Worm (Caenorhabditis elegans) whole organism, L4 larva: ENCODE data around the gene C55C3.73.
A peak's percentile ranks its signal among the peaks of the same experiment; 100 is the strongest.

Source experiments
- F44E2.7 ChIP-seq: fragments of 200-800 bp; sonication (Bioruptor generic); IDR thresholded peaks from 2 replicates; pipeline ENCODE4 v2.1.2; 2022; ENCODE audit warnings: missing genetic modification characterization, missing compliant biosample characterization
- T20F7.1 ChIP-seq: fragments of 200-800 bp; sonication (Bioruptor generic); optimal IDR thresholded peaks from 2 replicates; lab custom pipeline; 2018; ENCODE audit warnings: mild to moderate bottlenecking, missing genetic modification characterization, missing compliant biosample characterization
- Y48G9A.11 ChIP-seq: fragments of 200-800 bp; sonication (Bioruptor generic); IDR thresholded peaks from 2 replicates; pipeline ENCODE4 v1.3.6; 2022; ENCODE audit warnings: missing genetic modification reagents, missing genetic modification characterization, missing compliant biosample characterization
- Y5F2A.4 ChIP-seq: fragments of 200-800 bp; sonication (Bioruptor generic); optimal IDR thresholded peaks from 2 replicates; lab custom pipeline; 2018; ENCODE audit warnings: mild to moderate bottlenecking, missing genetic modification characterization, missing compliant biosample characterization
- ZK546.5 ChIP-seq, 2 experiments: sonication (generic microtip); optimal IDR thresholded peaks; 2 replicates each; lab custom pipeline; 2017; ENCODE audit warnings: missing biosample characterization in 2 of 2, missing genetic modification characterization in 2 of 2
- aha-1 ChIP-seq: fragments of 150-350 bp; peaks from one replicate; lab custom pipeline; 2014; ENCODE audit warnings: missing biosample characterization, missing genetic modification characterization
- arid-1 ChIP-seq: fragments of 200-800 bp; sonication (Bioruptor generic); conservative IDR thresholded peaks from 2 replicates; pipeline ENCODE4 v1.3.6; 2022; ENCODE audit warnings: missing genetic modification reagents, missing genetic modification characterization, missing compliant biosample characterization
- attf-4 ChIP-seq: sonication (generic microtip); optimal IDR thresholded peaks from 3 replicates; lab custom pipeline; 2017; ENCODE audit warnings: missing biosample characterization, missing genetic modification characterization
- ceh-20 ChIP-seq: fragments of 200-800 bp; sonication (Bioruptor generic); IDR thresholded peaks from 2 replicates; pipeline ENCODE4 v1.3.6; 2022; ENCODE audit warnings: missing genetic modification reagents, missing genetic modification characterization, missing compliant biosample characterization
- ceh-28 ChIP-seq: fragments of 150-350 bp; optimal IDR thresholded peaks from 2 replicates; lab custom pipeline; 2014; ENCODE audit warnings: missing biosample characterization, missing genetic modification reagents, missing genetic modification characterization
- ceh-62 ChIP-seq: sonication (generic microtip); optimal IDR thresholded peaks from 2 replicates; lab custom pipeline; 2017; ENCODE audit warnings: missing biosample characterization, missing genetic modification characterization
- ceh-82 ChIP-seq: sonication (generic microtip); optimal IDR thresholded peaks from 2 replicates; lab custom pipeline; 2017; ENCODE audit warnings: missing biosample characterization, missing genetic modification characterization
- cey-2 ChIP-seq: sonication (generic microtip); optimal IDR thresholded peaks from 3 replicates; lab custom pipeline; 2017; ENCODE audit warnings: missing genetic modification characterization, mild to moderate bottlenecking, missing compliant biosample characterization, antibody characterized with exemption, borderline replicate concordance; ENCODE audit not compliant: insufficient read depth
- dmd-6 ChIP-seq: fragments of 200-800 bp; sonication (Bioruptor generic); IDR thresholded peaks from 2 replicates; pipeline ENCODE4 v1.3.6; 2022; ENCODE audit warnings: missing genetic modification reagents, missing genetic modification characterization, missing compliant biosample characterization
- dmd-8 ChIP-seq: fragments of 200-800 bp; sonication (Bioruptor generic); IDR thresholded peaks from 2 replicates; pipeline ENCODE4 v1.3.6; 2022; ENCODE audit warnings: missing genetic modification characterization, missing compliant biosample characterization
- dve-1 ChIP-seq: sonication (generic microtip); optimal IDR thresholded peaks from 2 replicates; lab custom pipeline; 2017; ENCODE audit warnings: antibody characterized with exemption, mild to moderate bottlenecking, missing genetic modification characterization, missing compliant biosample characterization; ENCODE audit not compliant: insufficient read depth
- egl-43 ChIP-seq: fragments of 200-800 bp; sonication (Bioruptor generic); IDR thresholded peaks from 2 replicates; pipeline ENCODE4 v1.3.6; 2022; ENCODE audit warnings: missing genetic modification reagents, missing genetic modification characterization, missing compliant biosample characterization
- fkh-10 ChIP-seq: fragments of 150-350 bp; optimal IDR thresholded peaks from 2 replicates; lab custom pipeline; 2014; ENCODE audit warnings: missing biosample characterization, missing genetic modification reagents, missing genetic modification characterization
- fos-1 ChIP-seq: fragments of 150-350 bp; optimal IDR thresholded peaks from 2 replicates; lab custom pipeline; 2014; ENCODE audit warnings: missing biosample characterization, missing genetic modification characterization
- gei-8 ChIP-seq: fragments of 200-800 bp; sonication (Bioruptor generic); optimal IDR thresholded peaks from 2 replicates; lab custom pipeline; 2018; ENCODE audit warnings: mild to moderate bottlenecking, missing genetic modification characterization, missing compliant biosample characterization
- hlh-30 ChIP-seq: sonication (generic microtip); optimal IDR thresholded peaks from 2 replicates; lab custom pipeline; 2017; ENCODE audit warnings: antibody characterized with exemption, mild to moderate bottlenecking, missing genetic modification characterization, missing compliant biosample characterization; ENCODE audit not compliant: insufficient read depth
- hmg-1.1 ChIP-seq: fragments of 200-800 bp; sonication (Bioruptor generic); IDR thresholded peaks from 2 replicates; pipeline ENCODE4 v1.3.6; 2022; ENCODE audit warnings: missing genetic modification reagents, missing genetic modification characterization, missing compliant biosample characterization
- lim-7 ChIP-seq: fragments of 200-800 bp; sonication (Bioruptor generic); IDR thresholded peaks from 2 replicates; pipeline ENCODE4 v1.3.6; 2022; ENCODE audit warnings: missing genetic modification characterization, missing compliant biosample characterization
- lin-1 ChIP-seq: fragments of 200-800 bp; sonication (Bioruptor generic); IDR thresholded peaks from 2 replicates; pipeline ENCODE4 v1.3.6; 2022; ENCODE audit warnings: missing genetic modification reagents, missing genetic modification characterization, missing compliant biosample characterization
- lin-15B ChIP-seq: fragments of 150-350 bp; sonication (generic microtip); optimal IDR thresholded peaks from 3 replicates; lab custom pipeline; 2014; ENCODE audit warnings: missing biosample characterization, missing genetic modification characterization
- lin-38 ChIP-seq: fragments of 200-800 bp; sonication (Bioruptor generic); IDR thresholded peaks from 2 replicates; pipeline ENCODE4 v1.3.6; 2022; ENCODE audit warnings: missing genetic modification reagents, missing genetic modification characterization, missing compliant biosample characterization
- mdt-29 ChIP-seq: fragments of 200-800 bp; sonication (Bioruptor generic); IDR thresholded peaks from 2 replicates; pipeline ENCODE4 v1.3.6; 2022; ENCODE audit warnings: missing genetic modification reagents, missing genetic modification characterization, missing compliant biosample characterization
- mes-2 ChIP-seq: sonication (generic microtip); optimal IDR thresholded peaks from 2 replicates; lab custom pipeline; 2016; ENCODE audit warnings: missing genotype, mild to moderate bottlenecking, missing genetic modification characterization, missing compliant biosample characterization; ENCODE audit not compliant: poor library complexity, severe bottlenecking
- nhr-10 ChIP-seq: fragments of 150-350 bp; optimal IDR thresholded peaks from 2 replicates; lab custom pipeline; 2014; ENCODE audit warnings: missing biosample characterization, missing genetic modification characterization
- nhr-25 ChIP-seq: sonication (generic microtip); optimal IDR thresholded peaks from 2 replicates; lab custom pipeline; 2017; ENCODE audit warnings: missing genetic modification characterization, mild to moderate bottlenecking, missing compliant biosample characterization, antibody characterized with exemption, moderate library complexity, borderline replicate concordance; ENCODE audit not compliant: insufficient read depth
- nhr-28 ChIP-seq: fragments of 150-350 bp; optimal IDR thresholded peaks from 2 replicates; lab custom pipeline; 2014; ENCODE audit warnings: missing biosample characterization, missing genetic modification characterization
- nhr-41 ChIP-seq: fragments of 200-800 bp; sonication (Bioruptor generic); IDR thresholded peaks from 2 replicates; pipeline ENCODE4 v1.3.6; 2022; ENCODE audit warnings: missing genetic modification reagents, missing genetic modification characterization, missing compliant biosample characterization
- nhr-6 ChIP-seq: fragments of 150-350 bp; optimal IDR thresholded peaks from 2 replicates; lab custom pipeline; 2014; ENCODE audit warnings: missing biosample characterization, missing genetic modification characterization
- pha-4 ChIP-seq, 2 experiments: fragments of 150-350 bp in 1 of 2; fragments of 200-800 bp in 1 of 2; sonication (Bioruptor generic) in 1 of 2; IDR thresholded peaks in 1 of 2; optimal IDR thresholded peaks in 1 of 2; 2 replicates each; pipeline versions ENCODE4 v1.3.6 to Lab custom; 2014 to 2022; ENCODE audit warnings: missing genetic modification characterization in 2 of 2, missing genetic modification reagents in 2 of 2, missing biosample characterization in 1 of 2, missing compliant biosample characterization in 1 of 2
- rbr-2 ChIP-seq: sonication (generic microtip); optimal IDR thresholded peaks from 2 replicates; lab custom pipeline; 2016; ENCODE audit warnings: missing genotype, missing genetic modification characterization, missing compliant biosample characterization
- saeg-2 ChIP-seq: fragments of 200-800 bp; sonication (Bioruptor generic); IDR thresholded peaks from 2 replicates; pipeline ENCODE4 v1.3.6; 2022; ENCODE audit warnings: missing genetic modification reagents, missing genetic modification characterization, missing compliant biosample characterization
- sdz-12 ChIP-seq: fragments of 200-800 bp; sonication (Bioruptor generic); optimal IDR thresholded peaks from 2 replicates; lab custom pipeline; 2018; ENCODE audit warnings: mild to moderate bottlenecking, missing genetic modification characterization, missing compliant biosample characterization
- set-16 ChIP-seq: fragments of 200-800 bp; sonication (Bioruptor generic); IDR thresholded peaks from 2 replicates; pipeline ENCODE4 v1.3.6; 2022; ENCODE audit warnings: missing genetic modification reagents, missing genetic modification characterization, missing compliant biosample characterization
- skn-1 ChIP-seq: fragments of 150-350 bp; optimal IDR thresholded peaks from 2 replicates; lab custom pipeline; 2014; ENCODE audit warnings: missing biosample characterization, missing genetic modification characterization
- snpc-1.2 ChIP-seq: fragments of 200-800 bp; sonication (Bioruptor generic); IDR thresholded peaks from 2 replicates; pipeline ENCODE4 v1.3.6; 2022; ENCODE audit warnings: missing genetic modification reagents, missing genetic modification characterization, missing compliant biosample characterization
- snpc-4 ChIP-seq: fragments of 150-350 bp; optimal IDR thresholded peaks from 2 replicates; lab custom pipeline; 2014; ENCODE audit warnings: missing biosample characterization, missing genetic modification characterization
- spr-1 ChIP-seq: sonication (generic microtip); optimal IDR thresholded peaks from 2 replicates; lab custom pipeline; 2016; ENCODE audit warnings: mild to moderate bottlenecking, missing genetic modification characterization, missing compliant biosample characterization
- tra-1 ChIP-seq: fragments of 200-800 bp; sonication (Bioruptor generic); IDR thresholded peaks from 2 replicates; pipeline ENCODE4 v1.3.6; 2022; ENCODE audit warnings: missing genetic modification reagents, missing genetic modification characterization, missing compliant biosample characterization
- unc-130 ChIP-seq: sonication (generic microtip); optimal IDR thresholded peaks from 2 replicates; lab custom pipeline; 2016; ENCODE audit warnings: missing genetic modification reagents, missing genetic modification characterization, missing compliant biosample characterization
- unc-39 ChIP-seq: sonication (generic microtip); optimal IDR thresholded peaks from 2 replicates; lab custom pipeline; 2017; ENCODE audit warnings: missing biosample characterization, missing genetic modification characterization
- unc-62 ChIP-seq, 3 experiments: fragments of 150-350 bp in 1 of 3; sonication (generic microtip); optimal IDR thresholded peaks in 2 of 3; peaks in 1 of 3; 1 replicate in 1 of 3; 2 replicates in 2 of 3; lab custom pipeline; 2014 to 2017; ENCODE audit warnings: missing biosample characterization in 3 of 3, missing genetic modification characterization in 3 of 3, missing genetic modification reagents in 3 of 3, missing genotype in 1 of 3
- vab-7 ChIP-seq: fragments of 200-800 bp; sonication (Bioruptor generic); IDR thresholded peaks from 2 replicates; pipeline ENCODE4 v1.3.6; 2022; ENCODE audit warnings: missing genetic modification reagents, missing genetic modification characterization, missing compliant biosample characterization
- zag-1 ChIP-seq: fragments of 150-350 bp; optimal IDR thresholded peaks from 2 replicates; lab custom pipeline; 2014; ENCODE audit warnings: missing biosample characterization, missing genetic modification characterization
- zfp-2 ChIP-seq: sonication (generic microtip); optimal IDR thresholded peaks from 2 replicates; lab custom pipeline; 2016; ENCODE audit warnings: mild to moderate bottlenecking, missing genetic modification characterization, missing compliant biosample characterization

Gene C55C3.73

ce11 chrIV:5659461-5659860, 43.8 kb downstream of the C55C3.73 start (continued):
- TF ChIP-seq hlh-30 (tag; lab: Kevin White, UChicago) (peak; percentile 10), lin-38 (no peak), F44E2.7 (GFP tag; lab: Robert Waterston, UW) (no peak), lin-1 (peak; percentile 82), nhr-41 (no peak), nhr-6 (tag; lab: Kevin White, UChicago) (no peak), fkh-10 (GFP tag; lab: Kevin White, UChicago) (no peak), arid-1 (GFP tag; lab: Robert Waterston, UW) (no peak), dve-1 (peak; percentile 83), nhr-10 (no peak), ceh-20 (GFP tag; lab: Robert Waterston, UW) (no peak), unc-39 (tag; lab: Kevin White, UChicago) (no peak), fos-1 (tag; lab: Kevin White, UChicago) (no peak), Y48G9A.11 (GFP tag; lab: Robert Waterston, UW) (no peak), spr-1 (tag; lab: Kevin White, UChicago) (no peak), ZK546.5 (tag; optimal IDR thresholded peaks at IDR 0.05; lab: Kevin White, UChicago) (no peak), skn-1 (tag; lab: Kevin White, UChicago) (no peak), zag-1 (no peak), ceh-62 (tag; lab: Kevin White, UChicago) (no peak), egl-43 (no peak), T20F7.1 (GFP tag; lab: Kevin White, UChicago) (no peak), mes-2 (tag; lab: Kevin White, UChicago) (peak; percentile 47), tra-1 (GFP tag; lab: Robert Waterston, UW) (no peak), ceh-82 (tag; lab: Kevin White, UChicago) (no peak), saeg-2 (GFP tag; lab: Robert Waterston, UW) (no peak), set-16 (GFP tag; lab: Robert Waterston, UW) (no peak), nhr-28 (peak; percentile 80), zfp-2 (tag; lab: Kevin White, UChicago) (no peak), gei-8 (GFP tag; lab: Kevin White, UChicago) (no peak), dmd-8 (GFP tag; lab: Robert Waterston, UW) (no peak), snpc-1.2 (GFP tag; lab: Robert Waterston, UW) (no peak), nhr-25 (tag; lab: Kevin White, UChicago) (no peak), rbr-2 (tag; lab: Kevin White, UChicago) (no peak), lim-7 (GFP tag; lab: Robert Waterston, UW) (no peak), dmd-6 (GFP tag; lab: Robert Waterston, UW) (peak; percentile 90)

DNA sequence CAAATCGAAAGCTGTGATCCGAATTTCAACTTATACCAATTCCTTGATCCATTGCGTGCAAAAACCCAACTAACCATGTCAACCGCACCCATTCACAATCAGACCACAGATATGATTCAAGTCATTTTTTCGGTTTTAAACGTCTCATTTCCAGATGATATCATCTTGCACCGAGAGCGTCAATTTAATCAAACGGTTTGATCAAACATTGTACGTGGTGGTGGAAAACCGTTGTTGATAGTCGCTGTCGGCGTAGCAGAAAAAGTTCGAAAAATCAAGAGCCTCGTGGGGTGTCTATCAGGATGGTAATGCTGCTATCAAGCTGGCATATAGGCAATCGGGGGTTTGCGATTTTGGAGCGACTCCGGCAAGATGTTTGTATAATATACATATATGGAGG, 44.4 kb downstream of the C55C3.73 start:
- TF ChIP-seq pha-4 (GFP tag; IDR thresholded peaks at IDR 0.05; lab: Robert Waterston, UW) (no peak; the same call in 1 of the 2 replicates), pha-4 (tag; optimal IDR thresholded peaks at IDR 0.05; lab: Kevin White, UChicago) (no peak), attf-4 (tag; lab: Kevin White, UChicago) (no peak), gei-8 (GFP tag; lab: Kevin White, UChicago) (no peak), zfp-2 (tag; lab: Kevin White, UChicago) (no peak), unc-130 (no peak), unc-62 (GFP tag; optimal IDR thresholded peaks at IDR 0.05 in 1 of 2; lab: Kevin White, UChicago) (no peak), unc-62 (tag; optimal IDR thresholded peaks at IDR 0.05; lab: Kevin White, UChicago) (no peak), ZK546.5 (tag; optimal IDR thresholded peaks at IDR 0.05; lab: Kevin White, UChicago) (no peak), lin-1 (peak; percentile 50), sdz-12 (GFP tag; lab: Kevin White, UChicago) (no peak), ceh-28 (no peak), aha-1 (tag; lab: Kevin White, UChicago) (peak; percentile 37), tra-1 (GFP tag; lab: Robert Waterston, UW) (no peak), lin-15B (tag; lab: Kevin White, UChicago) (no peak), nhr-28 (no peak), mdt-29 (GFP tag; lab: Robert Waterston, UW) (0 out of 2 replicates have a peak, but pooled peaks have one; percentile 17), hmg-1.1 (GFP tag; lab: Robert Waterston, UW) (no peak), vab-7 (GFP tag; lab: Robert Waterston, UW) (no peak), unc-39 (tag; lab: Kevin White, UChicago) (no peak), fkh-10 (GFP tag; lab: Kevin White, UChicago) (no peak), snpc-4 (tag; lab: Kevin White, UChicago) (no peak), nhr-6 (tag; lab: Kevin White, UChicago) (no peak), cey-2 (tag; lab: Kevin White, UChicago) (no peak), lin-38 (no peak), Y5F2A.4 (GFP tag; lab: Kevin White, UChicago) (no peak)
